Worm (Caenorhabditis elegans) whole organism, L2 larva: ENCODE results near the gene nhr-67.

Experiments used
- F13H6.1 ChIP-seq: sonication (generic microtip); optimal IDR thresholded peaks from 2 replicates; lab custom pipeline; 2016; ENCODE audit warnings: missing genetic modification characterization, missing compliant biosample characterization
- R02D3.7 ChIP-seq: fragments of 150-350 bp; optimal IDR thresholded peaks from 2 replicates; lab custom pipeline; 2014; ENCODE audit warnings: missing biosample characterization, missing genetic modification characterization
- Y55F3AM.14 ChIP-seq: fragments of 200-800 bp; sonication (Bioruptor generic); optimal IDR thresholded peaks from 2 replicates; lab custom pipeline; 2018; ENCODE audit warnings: mild to moderate bottlenecking, missing genetic modification characterization, missing compliant biosample characterization
- ZK546.5 ChIP-seq: sonication (generic microtip); optimal IDR thresholded peaks from 2 replicates; lab custom pipeline; 2017; ENCODE audit warnings: missing biosample characterization, missing genetic modification characterization
- blmp-1 ChIP-seq: sonication (generic microtip); optimal IDR thresholded peaks from 2 replicates; lab custom pipeline; 2017; ENCODE audit warnings: missing genetic modification characterization, mild to moderate bottlenecking, missing compliant biosample characterization, antibody characterized with exemption, moderate library complexity; ENCODE audit not compliant: insufficient read depth
- ceh-16 ChIP-seq: fragments of 150-350 bp; optimal IDR thresholded peaks from 2 replicates; lab custom pipeline; 2014; ENCODE audit warnings: missing biosample characterization, missing genetic modification characterization
- crh-2 ChIP-seq: sonication (generic microtip); optimal IDR thresholded peaks from 2 replicates; lab custom pipeline; 2017; ENCODE audit warnings: missing biosample characterization, missing genetic modification characterization
- dmd-4 ChIP-seq: sonication (generic microtip); optimal IDR thresholded peaks from 2 replicates; lab custom pipeline; 2017; ENCODE audit warnings: missing biosample characterization, missing genetic modification characterization
- egl-27 ChIP-seq: sonication (generic microtip); optimal IDR thresholded peaks from 3 replicates; lab custom pipeline; 2017; ENCODE audit warnings: missing biosample characterization, missing genetic modification reagents, missing genetic modification characterization
- elt-1 ChIP-seq: fragments of 150-350 bp; optimal IDR thresholded peaks from 2 replicates; lab custom pipeline; 2014; ENCODE audit warnings: missing biosample characterization, missing genetic modification characterization
- fos-1 ChIP-seq: fragments of 150-350 bp; optimal IDR thresholded peaks from 2 replicates; lab custom pipeline; 2014; ENCODE audit warnings: missing biosample characterization, missing genetic modification characterization
- gmeb-1 ChIP-seq: fragments of 150-350 bp; optimal IDR thresholded peaks from 2 replicates; lab custom pipeline; 2014; ENCODE audit warnings: missing biosample characterization, missing genetic modification characterization
- lin-11 ChIP-seq: fragments of 150-350 bp; sonication (generic microtip); optimal IDR thresholded peaks from 2 replicates; lab custom pipeline; 2014; ENCODE audit warnings: missing biosample characterization, missing genetic modification characterization, inconsistent platforms, mixed read lengths
- lin-39 ChIP-seq: fragments of 150-350 bp; optimal IDR thresholded peaks from 2 replicates; lab custom pipeline; 2014; ENCODE audit warnings: missing biosample characterization, missing genetic modification reagents, missing genetic modification characterization
- lsy-2 ChIP-seq, 2 experiments: fragments of 150-350 bp in 1 of 2; sonication (generic microtip) in 1 of 2; optimal IDR thresholded peaks; 2 replicates each; lab custom pipeline; 2014 to 2017; ENCODE audit warnings: missing biosample characterization in 2 of 2, missing genetic modification characterization in 2 of 2
- mab-5 ChIP-seq: fragments of 150-350 bp; optimal IDR thresholded peaks from 2 replicates; lab custom pipeline; 2014; ENCODE audit warnings: missing biosample characterization, missing genetic modification characterization
- mbf-1 ChIP-seq: sonication (generic microtip); optimal IDR thresholded peaks from 2 replicates; lab custom pipeline; 2017; ENCODE audit warnings: missing biosample characterization, missing genetic modification characterization
- mdl-1 ChIP-seq, 2 experiments: fragments of 150-350 bp in 1 of 2; sonication (generic microtip) in 1 of 2; optimal IDR thresholded peaks; 2 replicates each; lab custom pipeline; 2017; ENCODE audit warnings: missing biosample characterization in 2 of 2, missing genetic modification characterization in 2 of 2
- nhr-10 ChIP-seq: sonication (generic microtip); optimal IDR thresholded peaks from 2 replicates; lab custom pipeline; 2017; ENCODE audit warnings: missing biosample characterization, missing genetic modification characterization
- nhr-11 ChIP-seq: fragments of 150-350 bp; optimal IDR thresholded peaks from 2 replicates; lab custom pipeline; 2014; ENCODE audit warnings: missing biosample characterization, missing genetic modification characterization
- nhr-129 ChIP-seq: fragments of 150-350 bp; optimal IDR thresholded peaks from 2 replicates; lab custom pipeline; 2014; ENCODE audit warnings: missing biosample characterization, missing genetic modification characterization
- nhr-23 ChIP-seq: fragments of 150-350 bp; optimal IDR thresholded peaks from 2 replicates; lab custom pipeline; 2014; ENCODE audit warnings: missing biosample characterization, missing genetic modification reagents, missing genetic modification characterization
- nhr-237 ChIP-seq: fragments of 150-350 bp; optimal IDR thresholded peaks from 2 replicates; lab custom pipeline; 2014; ENCODE audit warnings: missing biosample characterization, missing genetic modification characterization
- nhr-25 ChIP-seq: fragments of 150-350 bp; sonication (generic microtip); optimal IDR thresholded peaks from 3 replicates; lab custom pipeline; 2014; ENCODE audit warnings: missing biosample characterization, missing genetic modification characterization
- nhr-6 ChIP-seq: fragments of 150-350 bp; optimal IDR thresholded peaks from 2 replicates; lab custom pipeline; 2014; ENCODE audit warnings: missing biosample characterization, missing genetic modification characterization
- nhr-77 ChIP-seq: fragments of 150-350 bp; optimal IDR thresholded peaks from 2 replicates; lab custom pipeline; 2014; ENCODE audit warnings: missing biosample characterization, missing genetic modification characterization
- peb-1 ChIP-seq: fragments of 150-350 bp; optimal IDR thresholded peaks from 2 replicates; lab custom pipeline; 2014; ENCODE audit warnings: missing biosample characterization, missing genetic modification characterization
- sem-4 ChIP-seq: fragments of 150-350 bp; optimal IDR thresholded peaks from 2 replicates; lab custom pipeline; 2014; ENCODE audit warnings: missing biosample characterization, missing genetic modification reagents, missing genetic modification characterization
- skn-1 ChIP-seq: sonication (generic microtip); optimal IDR thresholded peaks from 2 replicates; lab custom pipeline; 2017; ENCODE audit warnings: missing biosample characterization, missing genetic modification characterization
- sma-3 ChIP-seq: sonication (generic microtip); optimal IDR thresholded peaks from 2 replicates; lab custom pipeline; 2016; ENCODE audit warnings: missing genetic modification reagents, missing genetic modification characterization, missing compliant biosample characterization
- sma-9 ChIP-seq, 2 experiments: fragments of 150-350 bp in 1 of 2; sonication (generic microtip) in 1 of 2; optimal IDR thresholded peaks; 2 replicates each; lab custom pipeline; 2014 to 2016; ENCODE audit warnings: missing genetic modification characterization in 2 of 2, mild to moderate bottlenecking in 1 of 2, missing biosample characterization in 1 of 2, missing compliant biosample characterization in 1 of 2, missing genetic modification reagents in 1 of 2, moderate library complexity in 1 of 2
- snpc-4 ChIP-seq: fragments of 150-350 bp; optimal IDR thresholded peaks from 2 replicates; lab custom pipeline; 2014; ENCODE audit warnings: missing biosample characterization, missing genetic modification characterization
- unc-55 ChIP-seq: fragments of 150-350 bp; sonication (generic microtip); optimal IDR thresholded peaks from 3 replicates; lab custom pipeline; 2014; ENCODE audit warnings: missing biosample characterization, missing genetic modification reagents, missing genetic modification characterization
- zag-1 ChIP-seq: fragments of 150-350 bp; optimal IDR thresholded peaks from 2 replicates; lab custom pipeline; 2014; ENCODE audit warnings: missing biosample characterization, missing genetic modification characterization
- ztf-1 ChIP-seq: fragments of 200-800 bp; sonication (Bioruptor generic); conservative IDR thresholded peaks from 2 replicates; pipeline ENCODE4 v1.3.6; 2022; ENCODE audit warnings: missing genetic modification characterization, missing compliant biosample characterization
- ztf-11 ChIP-seq: sonication (generic microtip); optimal IDR thresholded peaks from 2 replicates; lab custom pipeline; 2017; ENCODE audit warnings: missing biosample characterization, missing genetic modification characterization
- ztf-4 ChIP-seq: fragments of 150-350 bp; optimal IDR thresholded peaks from 2 replicates; lab custom pipeline; 2014; ENCODE audit warnings: missing biosample characterization, missing genetic modification characterization

Gene nhr-67

DNA sequence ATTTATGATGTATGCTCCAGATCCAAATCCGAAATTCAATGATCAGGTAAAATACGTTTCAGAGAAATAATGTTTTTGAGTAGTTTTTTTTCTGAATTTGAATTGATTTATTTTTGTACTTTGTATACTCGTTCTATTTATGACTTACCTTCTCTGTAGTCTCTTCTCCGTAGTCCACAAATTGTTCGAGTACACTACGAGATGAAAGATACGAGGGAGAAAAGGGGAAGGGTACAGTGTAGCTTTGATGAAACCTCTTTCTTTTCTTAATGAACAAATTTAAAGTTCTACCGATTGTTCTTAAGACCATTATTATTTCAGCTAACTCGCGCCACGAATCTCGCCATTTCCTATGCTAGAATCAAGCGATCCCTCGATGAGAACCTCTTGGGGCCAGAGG, 10.5 kb downstream of the nhr-67 start:
- TF ChIP-seq ztf-4 (tag; lab: Kevin White, UChicago) (no peak), elt-1 (tag; lab: Kevin White, UChicago) (no peak), crh-2 (tag; lab: Kevin White, UChicago) (peak; percentile 6), peb-1 (tag; lab: Kevin White, UChicago) (no peak), nhr-77 (tag; lab: Kevin White, UChicago) (no peak), mbf-1 (tag; lab: Kevin White, UChicago) (no peak), fos-1 (tag; lab: Kevin White, UChicago) (peak; percentile 0), dmd-4 (tag; lab: Kevin White, UChicago) (no peak), mab-5 (no peak), lsy-2 (tag; optimal IDR thresholded peaks at IDR 0.05; lab: Kevin White, UChicago) (no peak)

DNA sequence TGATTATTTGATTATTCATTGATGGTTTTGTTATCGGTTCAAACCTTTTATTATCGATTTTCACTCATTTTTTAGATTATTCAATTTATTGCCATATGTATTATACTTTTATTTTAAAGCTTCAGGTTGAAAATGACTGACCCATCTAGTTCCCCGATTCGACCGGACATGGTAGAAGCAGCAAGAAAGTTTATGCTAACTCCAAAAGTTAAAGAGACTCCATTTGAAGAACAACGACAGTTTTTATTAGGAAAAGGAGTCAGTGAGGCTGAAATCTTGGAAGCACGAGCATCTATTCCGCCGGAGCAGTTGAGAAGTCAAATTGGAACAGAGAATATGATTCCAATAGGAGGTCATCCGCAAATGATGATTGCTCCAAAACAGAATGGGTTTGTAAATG, 13.5 kb downstream of the nhr-67 start, which contains the start of gene prx-14:
TSS of gene prx-14 (plus strand) at position 120 of the 400 bp plus-strand sequence.
- TF ChIP-seq dmd-4 (tag; lab: Kevin White, UChicago) = no peak
- no peak for TF ChIP-seq Y55F3AM.14 (GFP tag; lab: Kevin White, UChicago)
- TF ChIP-seq fos-1 (tag; lab: Kevin White, UChicago) = peak; percentile 30

DNA sequence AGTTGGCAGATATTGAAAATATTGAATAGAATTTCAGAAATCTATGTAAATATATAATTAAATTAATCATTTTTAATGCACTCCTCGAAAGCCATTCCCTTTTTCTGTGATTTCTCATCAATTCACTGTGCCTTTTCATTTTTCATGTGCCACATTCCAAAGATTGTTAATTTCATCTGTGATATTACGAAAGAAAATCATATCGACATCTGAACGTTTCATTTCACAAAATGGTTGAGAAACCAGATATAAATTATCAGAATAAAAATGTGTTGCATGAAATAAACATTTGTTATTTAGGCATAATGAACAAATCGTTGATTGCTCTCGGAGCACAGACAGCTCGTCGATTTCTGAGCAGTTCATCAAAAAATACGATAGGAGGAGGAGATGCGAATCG, 14.4 kb downstream of the nhr-67 start, which contains the start of gene nuaf-3:
TSS of gene nuaf-3 (plus strand) at position 301 of the 400 bp plus-strand sequence.
- TF ChIP-seq nhr-23 (tag; lab: Kevin White, UChicago) = no peak
- TF ChIP-seq zag-1 (tag; lab: Kevin White, UChicago) = no peak
- TF ChIP-seq nhr-237 (tag; lab: Kevin White, UChicago) = no peak
- no peak for TF ChIP-seq peb-1 (tag; lab: Kevin White, UChicago)
- no peak for TF ChIP-seq ceh-16 (tag; lab: Kevin White, UChicago)
- no peak for TF ChIP-seq nhr-6 (tag; lab: Kevin White, UChicago)
- no peak for TF ChIP-seq R02D3.7
- TF ChIP-seq sem-4 (tag; lab: Kevin White, UChicago) = no peak
- no peak for TF ChIP-seq egl-27 (tag; lab: Kevin White, UChicago)
- TF ChIP-seq lsy-2 (tag; optimal IDR thresholded peaks at IDR 0.05; lab: Kevin White, UChicago) = no peak

DNA sequence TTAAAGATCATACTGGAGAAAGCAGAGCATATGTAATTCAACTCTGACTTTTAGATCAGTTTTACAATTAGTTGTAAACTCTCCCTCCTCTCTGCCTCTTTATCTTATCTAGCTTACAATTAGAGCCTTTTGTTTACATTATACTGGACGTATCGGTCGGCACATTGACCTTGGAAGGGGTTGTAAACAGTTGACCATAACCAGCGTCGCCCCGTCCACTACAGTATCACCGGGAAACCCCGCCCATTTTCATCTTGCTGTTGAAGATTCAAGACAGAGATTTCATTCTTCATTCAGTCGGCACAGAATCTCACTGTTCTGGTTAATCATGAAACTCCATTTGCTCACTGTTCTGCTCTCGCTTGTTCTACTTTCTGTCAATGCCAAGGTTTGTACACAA, 17.2 kb downstream of the nhr-67 start, which contains the start of gene sdz-27:
TSS of gene sdz-27 (plus strand) at position 301 of the 400 bp plus-strand sequence.
- no peak for TF ChIP-seq ztf-1 (GFP tag; lab: Robert Waterston, UW)
- no peak for TF ChIP-seq lin-11 (tag; lab: Kevin White, UChicago)
- no peak for TF ChIP-seq blmp-1 (tag; lab: Kevin White, UChicago)
- no peak for TF ChIP-seq fos-1 (tag; lab: Kevin White, UChicago)
- TF ChIP-seq ztf-11 (tag; lab: Kevin White, UChicago) = no peak
- TF ChIP-seq mbf-1 (tag; lab: Kevin White, UChicago) = no peak
- TF ChIP-seq mdl-1 (tag; optimal IDR thresholded peaks at IDR 0.05; lab: Kevin White, UChicago) = no peak
- no peak for TF ChIP-seq lsy-2 (tag; optimal IDR thresholded peaks at IDR 0.05; lab: Kevin White, UChicago)
- no peak for TF ChIP-seq lin-39 (tag; lab: Kevin White, UChicago)
- no peak for TF ChIP-seq gmeb-1 (tag; lab: Kevin White, UChicago)
- TF ChIP-seq sma-9 (GFP tag; optimal IDR thresholded peaks at IDR 0.05; lab: Kevin White, UChicago) = no peak
- no peak for TF ChIP-seq sma-9 (tag; optimal IDR thresholded peaks at IDR 0.05; lab: Kevin White, UChicago)
- no peak for TF ChIP-seq F13H6.1 (tag; lab: Kevin White, UChicago)
- no peak for TF ChIP-seq nhr-23 (tag; lab: Kevin White, UChicago)
- TF ChIP-seq unc-55 = no peak
- TF ChIP-seq sma-3 (GFP tag; lab: Kevin White, UChicago) = no peak
- no peak for TF ChIP-seq snpc-4 (tag; lab: Kevin White, UChicago)
- TF ChIP-seq peb-1 (tag; lab: Kevin White, UChicago) = no peak

DNA sequence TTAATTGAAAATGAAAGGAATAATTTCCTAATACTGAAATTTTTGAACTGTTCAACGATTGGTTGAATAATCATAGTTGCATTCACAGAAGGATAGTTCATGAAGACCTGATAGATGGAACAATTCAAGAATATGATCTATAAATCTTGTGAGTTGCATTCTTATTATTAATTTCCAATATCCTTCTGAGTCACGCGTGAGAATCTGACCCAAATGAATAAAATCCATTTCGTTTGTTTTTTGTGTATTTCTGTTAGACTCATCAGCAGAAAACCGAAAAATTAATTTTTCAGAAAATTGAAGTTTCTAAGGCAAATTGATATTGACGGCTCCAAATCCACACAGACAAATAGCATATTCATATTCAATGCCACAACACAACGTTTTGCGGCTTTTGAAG, 19.9 kb downstream of the nhr-67 start, which contains the start of gene fbxb-79:
TSS of gene fbxb-79 (minus strand) at position 101 of the 400 bp plus-strand sequence.
- TF ChIP-seq ztf-1 (GFP tag; lab: Robert Waterston, UW) = no peak
- TF ChIP-seq nhr-6 (tag; lab: Kevin White, UChicago) = no peak
- no peak for TF ChIP-seq nhr-25 (tag; lab: Kevin White, UChicago)
- no peak for TF ChIP-seq gmeb-1 (tag; lab: Kevin White, UChicago)
- TF ChIP-seq nhr-10 = no peak
- no peak for TF ChIP-seq ZK546.5 (tag; lab: Kevin White, UChicago)
- TF ChIP-seq nhr-237 (tag; lab: Kevin White, UChicago) = no peak
- TF ChIP-seq nhr-11 (tag; lab: Kevin White, UChicago) = no peak
- no peak for TF ChIP-seq ceh-16 (tag; lab: Kevin White, UChicago)
- TF ChIP-seq nhr-129 = no peak
- TF ChIP-seq F13H6.1 (tag; lab: Kevin White, UChicago) = no peak
- TF ChIP-seq skn-1 (tag; lab: Kevin White, UChicago) = no peak
- no peak for TF ChIP-seq nhr-23 (tag; lab: Kevin White, UChicago)
- TF ChIP-seq R02D3.7 = no peak
